Worm (Caenorhabditis elegans): ENCODE data around the gene clec-221.

Gene clec-221

DNA sequence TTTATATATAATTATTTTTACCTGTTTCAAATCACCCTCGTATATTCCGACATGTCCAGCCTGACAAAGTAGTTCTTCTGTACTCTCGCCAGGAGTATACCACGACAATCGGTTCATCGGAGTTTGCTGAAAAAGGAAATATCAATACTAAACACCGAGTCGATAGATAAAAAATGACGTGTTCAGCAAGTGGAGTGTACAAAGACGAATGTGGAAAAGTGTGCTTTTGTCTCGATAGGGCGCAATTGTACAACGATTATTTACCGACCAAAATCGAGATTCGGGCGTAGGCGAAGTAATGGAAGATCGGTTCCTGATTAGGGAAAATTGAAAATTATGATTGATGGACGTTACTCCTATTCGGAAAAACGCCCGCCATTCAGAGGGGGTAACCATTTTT lies 6.3 kb upstream of the clec-221 start, which contains the start of gene vps-36:
vps-36 (minus strand) TSS at position 126 of the 400 bp plus-strand sequence.
- TF ChIP-seq aha-1 (tag; optimal IDR thresholded peaks at IDR 0.05) = no peak
- TF ChIP-seq unc-62 (GFP tag; optimal IDR thresholded peaks at IDR 0.05) = no peak
- TF ChIP-seq unc-86 (tag; optimal IDR thresholded peaks at IDR 0.05) = no peak
- TF ChIP-seq hpl-2 (GFP tag; optimal IDR thresholded peaks at IDR 0.05) = no peak
- TF ChIP-seq ama-1 (optimal IDR thresholded peaks at IDR 0.05) = no peak
- peak; percentile 69 for TF ChIP-seq nhr-85 (tag)
- TF ChIP-seq nhr-47 (tag; optimal IDR thresholded peaks at IDR 0.05) = no peak
- TF ChIP-seq unc-98 (GFP tag; IDR thresholded peaks at IDR 0.05) = no peak
- TF ChIP-seq fkh-4 (tag; optimal IDR thresholded peaks at IDR 0.05; ENCODE audit: borderline replicate concordance) = no peak
- peak; percentile 8 for TF ChIP-seq lin-14 (GFP tag; optimal IDR thresholded peaks at IDR 0.05)
- no peak for TF ChIP-seq nhr-20 (tag; optimal IDR thresholded peaks at IDR 0.05)
- peak; percentile 27 for TF ChIP-seq elt-2 (tag; optimal IDR thresholded peaks at IDR 0.05)
- no peak for TF ChIP-seq xbp-1 (tag; optimal IDR thresholded peaks at IDR 0.05)
- no peak for TF ChIP-seq dpl-1 (GFP tag; optimal IDR thresholded peaks at IDR 0.05)
- no peak for TF ChIP-seq efl-1 (optimal IDR thresholded peaks at IDR 0.05)
- no peak for TF ChIP-seq efl-1 (GFP tag; optimal IDR thresholded peaks at IDR 0.05 in 1 of 2)
- TF ChIP-seq lin-35 (GFP tag; optimal IDR thresholded peaks at IDR 0.05) = peak in 1 of 2 experiments; percentile 21
- TF ChIP-seq blmp-1 (tag; optimal IDR thresholded peaks at IDR 0.05) = peak; percentile 40
- no peak for TF ChIP-seq pqm-1 (tag; optimal IDR thresholded peaks at IDR 0.05)
- TF ChIP-seq nhr-84 (tag; optimal IDR thresholded peaks at IDR 0.05) = no peak
- no peak for TF ChIP-seq ceh-88 (GFP tag; IDR thresholded peaks at IDR 0.05)

DNA sequence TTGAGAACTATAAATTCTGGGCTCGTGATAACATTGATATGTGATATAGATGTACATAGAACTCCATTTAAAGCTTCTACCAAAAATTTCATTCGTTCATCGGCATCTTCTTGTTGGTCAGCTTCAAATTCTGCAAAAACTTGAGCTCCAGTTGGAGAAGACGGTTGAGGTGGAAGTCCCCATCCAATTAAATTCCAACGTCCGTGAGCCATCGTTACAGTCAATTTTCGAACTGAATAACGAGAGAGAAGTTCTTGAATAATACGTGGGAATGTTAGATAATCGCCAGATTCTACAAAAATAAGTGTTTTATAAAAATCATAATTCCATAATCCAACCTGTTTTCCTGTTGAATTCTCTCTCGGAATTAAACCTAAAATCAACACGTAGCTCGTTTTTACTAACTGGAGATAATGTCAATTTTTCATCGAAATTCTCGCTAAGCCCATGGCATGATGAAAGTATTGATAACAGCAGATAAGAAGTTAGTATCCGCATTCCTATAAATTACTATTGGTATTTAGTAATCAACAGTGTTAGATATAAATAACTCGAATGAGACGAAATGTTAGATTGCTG lies 4.2 kb upstream of the clec-221 start, which contains the start of gene pigt-1:
pigt-1 (minus strand) TSS at position 500 of the 579 bp plus-strand sequence.
- peak; percentile 35 for TF ChIP-seq nhr-47 (tag; optimal IDR thresholded peaks at IDR 0.05)
- TF ChIP-seq snu-23 (GFP tag; optimal IDR thresholded peaks at IDR 0.05) = peak; percentile 14
- no peak for TF ChIP-seq sptf-1 (tag; optimal IDR thresholded peaks at IDR 0.05)
- TF ChIP-seq aly-2 (tag; optimal IDR thresholded peaks at IDR 0.05) = peak; percentile 44
- peak; percentile 44 for TF ChIP-seq nhr-71 (tag; optimal IDR thresholded peaks at IDR 0.05)
- TF ChIP-seq jun-1 (tag; optimal IDR thresholded peaks at IDR 0.05) = no peak
- peak; percentile 50 for TF ChIP-seq nhr-90 (tag; optimal IDR thresholded peaks at IDR 0.05; ENCODE audit: poor library complexity)
- peak; percentile 15 for TF ChIP-seq nhr-20 (tag; optimal IDR thresholded peaks at IDR 0.05)
- TF ChIP-seq aha-1 (tag; optimal IDR thresholded peaks at IDR 0.05) = no peak
- TF ChIP-seq nhr-85 (tag) = peak; percentile 58
- TF ChIP-seq tbx-2 (tag; optimal IDR thresholded peaks at IDR 0.05) = peak; percentile 20
- no peak for TF ChIP-seq efl-1 (optimal IDR thresholded peaks at IDR 0.05)
- TF ChIP-seq efl-1 (GFP tag; optimal IDR thresholded peaks at IDR 0.05 in 1 of 2) = peak in 1 of 2 experiments; percentile 89
- peak; percentile 33 for TF ChIP-seq ztf-4 (tag; optimal IDR thresholded peaks at IDR 0.05)
- TF ChIP-seq elt-2 (tag; optimal IDR thresholded peaks at IDR 0.05) = peak; percentile 15
- peak in 1 of 2 experiments; percentile 22 for TF ChIP-seq lsy-2 (tag; optimal IDR thresholded peaks at IDR 0.05)

DNA sequence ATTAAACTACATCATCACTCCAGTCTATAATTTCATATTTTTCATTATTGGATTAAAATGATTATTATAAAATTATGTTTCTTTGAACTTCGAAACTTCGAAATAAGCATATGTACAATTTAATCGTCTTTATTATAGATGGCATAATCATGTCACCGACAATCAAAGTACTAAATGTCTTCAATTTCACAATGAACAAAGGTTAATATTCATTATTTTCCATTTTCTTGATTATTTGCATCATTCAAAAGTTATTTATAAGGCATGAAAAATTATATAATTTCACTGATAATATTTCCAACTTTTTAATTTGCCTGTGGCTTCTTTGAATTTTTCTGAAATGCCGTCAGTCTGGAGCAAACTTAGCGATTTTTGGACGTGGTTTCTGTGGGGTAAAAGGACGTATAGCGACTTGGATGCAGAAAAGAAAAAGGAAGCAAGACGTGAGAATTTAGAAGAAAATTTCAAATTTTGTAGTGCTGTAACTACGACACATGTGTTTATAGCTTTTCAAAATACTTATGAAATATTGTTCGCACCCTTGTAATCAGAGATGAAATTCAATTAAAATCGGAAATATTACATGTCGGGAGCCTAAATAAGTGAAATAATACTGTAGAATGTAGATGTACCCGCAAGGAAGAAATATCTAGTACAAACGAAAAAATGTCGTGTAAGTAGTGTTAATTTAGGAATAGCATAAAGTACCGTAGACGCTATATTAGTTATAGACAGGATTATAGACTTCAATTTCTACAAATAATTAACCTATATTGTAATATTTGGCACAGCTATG lies 1.6 kb upstream of the clec-221 start, which contains the start of gene F17C11.13:
F17C11.13 (plus strand) TSS at position 243 of the 796 bp plus-strand sequence.
- TF ChIP-seq efl-1 (optimal IDR thresholded peaks at IDR 0.05) (no peak), efl-1 (GFP tag; optimal IDR thresholded peaks at IDR 0.05 in 1 of 2) (peak in 1 of 2 experiments; percentile 34), zag-1 (tag; optimal IDR thresholded peaks at IDR 0.05) (no peak), elt-2 (tag; optimal IDR thresholded peaks at IDR 0.05) (peak; percentile 11)

DNA sequence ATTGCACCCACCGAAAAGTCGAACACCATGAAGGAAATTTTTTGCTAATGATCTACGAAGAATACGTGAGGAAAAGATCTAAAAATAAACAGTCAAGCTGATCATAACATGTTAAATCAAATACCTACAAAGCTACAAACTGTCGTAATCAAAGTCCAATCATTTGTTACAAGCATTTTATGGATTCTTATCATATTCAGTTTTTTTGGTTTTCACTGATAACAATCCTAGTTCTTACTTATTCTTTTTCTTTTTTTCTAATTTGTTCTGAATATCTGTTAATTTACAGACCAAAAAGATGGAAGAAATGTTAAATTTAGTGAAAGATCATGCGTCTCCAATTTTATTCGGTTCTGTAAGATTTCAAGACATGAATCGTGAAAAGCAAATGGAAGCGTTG lies 598 bp upstream of the clec-221 start, which contains the start of gene F17C11.6:
F17C11.6 (plus strand) TSS at position 290 of the 400 bp plus-strand sequence.
- no peak for TF ChIP-seq egl-13 (tag; optimal IDR thresholded peaks at IDR 0.05)
- no peak for TF ChIP-seq jun-1 (tag; optimal IDR thresholded peaks at IDR 0.05)
- TF ChIP-seq hpl-2 (GFP tag; optimal IDR thresholded peaks at IDR 0.05) = no peak
- no peak for TF ChIP-seq efl-1 (optimal IDR thresholded peaks at IDR 0.05)
- no peak for TF ChIP-seq efl-1 (GFP tag; optimal IDR thresholded peaks at IDR 0.05 in 1 of 2)
- no peak for TF ChIP-seq ztf-11 (tag; optimal IDR thresholded peaks at IDR 0.05)
- TF ChIP-seq xbp-1 (tag; optimal IDR thresholded peaks at IDR 0.05) = no peak
- no peak for TF ChIP-seq nhr-84 (tag; optimal IDR thresholded peaks at IDR 0.05)

All from whole organism, L1 larva.